Worm (Caenorhabditis elegans): ENCODE data around the gene gst-33.

Gene gst-33

DNA sequence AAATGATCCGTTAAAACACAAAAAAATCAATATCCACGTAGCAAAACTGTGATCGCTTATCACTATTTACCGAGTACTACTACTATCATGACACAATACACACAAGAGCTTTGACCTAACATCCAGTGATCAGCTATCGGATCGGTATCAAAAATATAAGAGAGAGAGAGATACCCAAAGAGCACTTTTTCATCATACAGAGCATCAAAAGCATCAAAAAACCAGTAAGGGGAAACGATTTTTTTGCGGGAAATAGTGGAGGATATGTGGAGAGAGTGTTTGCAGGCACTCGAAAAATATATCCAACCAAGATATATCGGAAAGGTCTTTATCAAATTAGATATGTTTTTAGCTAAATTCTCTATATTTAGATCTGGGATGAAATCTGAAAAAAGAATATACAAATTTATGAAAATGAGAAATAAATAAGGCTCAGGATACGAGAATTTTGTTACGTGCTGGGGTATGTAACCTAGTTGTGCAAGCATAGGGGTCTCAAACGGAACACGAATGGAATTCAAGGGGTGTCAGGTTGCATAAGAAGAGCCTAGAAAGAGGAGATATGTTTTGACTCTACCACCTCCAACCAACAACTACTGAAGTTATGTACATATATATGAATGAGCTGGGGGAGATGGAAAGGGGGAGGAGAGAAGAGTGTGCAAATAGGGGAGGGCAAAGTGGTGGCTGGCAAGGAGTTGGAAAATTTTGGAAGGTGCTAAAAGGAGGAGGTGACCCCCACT is 23.1 kb downstream of the gst-33 start:
- no peak for TF ChIP-seq nhr-76 (tag; optimal IDR thresholded peaks at IDR 0.05)
- peak; percentile 10 for TF ChIP-seq pha-4 (tag; optimal IDR thresholded peaks at IDR 0.05)

DNA sequence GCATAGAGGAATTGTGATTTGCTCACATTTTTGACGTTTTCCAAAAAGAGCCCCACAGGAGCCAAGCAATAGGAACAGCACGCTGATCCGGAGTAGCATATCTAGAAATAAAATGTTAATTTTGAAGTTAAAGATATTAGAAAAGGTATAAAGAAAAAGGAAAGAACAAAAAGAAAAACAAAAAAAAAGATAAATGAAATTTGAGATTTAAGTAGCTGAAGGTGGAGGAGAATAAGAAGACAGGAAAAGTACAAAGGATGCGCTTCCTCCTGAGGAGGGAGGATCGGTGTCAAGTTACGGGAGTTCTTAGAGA is 23.6 kb downstream of the gst-33 start, which contains the start of gene cfz-2:
Gene cfz-2, minus strand, starts transcription at position 101 of the 313 bp plus-strand sequence.
- no peak for TF ChIP-seq hmg-11 (tag; optimal IDR thresholded peaks at IDR 0.05)
- TF ChIP-seq nhr-28 (tag; optimal IDR thresholded peaks at IDR 0.05), result no peak
- TF ChIP-seq skn-1 (tag; optimal IDR thresholded peaks at IDR 0.05), result no peak
- TF ChIP-seq ztf-4 (tag; optimal IDR thresholded peaks at IDR 0.05), result no peak
- TF ChIP-seq fos-1 (tag; optimal IDR thresholded peaks at IDR 0.05), result no peak
- TF ChIP-seq unc-39 (tag; optimal IDR thresholded peaks at IDR 0.05), result no peak
- no peak for TF ChIP-seq elt-2 (tag; optimal IDR thresholded peaks at IDR 0.05)
- no peak for TF ChIP-seq nhr-25 (tag; optimal IDR thresholded peaks at IDR 0.05)
- TF ChIP-seq lsy-12 (tag; optimal IDR thresholded peaks at IDR 0.05), result no peak
- no peak for TF ChIP-seq mdl-1 (tag; optimal IDR thresholded peaks at IDR 0.05)
- TF ChIP-seq nhr-67 (tag; optimal IDR thresholded peaks at IDR 0.05), result no peak
- TF ChIP-seq jun-1 (tag; optimal IDR thresholded peaks at IDR 0.05), result no peak
- no peak for TF ChIP-seq lin-15B (tag; optimal IDR thresholded peaks at IDR 0.05)
- no peak for TF ChIP-seq aly-2 (tag; optimal IDR thresholded peaks at IDR 0.05)
- no peak for TF ChIP-seq elt-1 (tag; optimal IDR thresholded peaks at IDR 0.05)
- no peak for TF ChIP-seq nhr-76 (tag; optimal IDR thresholded peaks at IDR 0.05)
- no peak for TF ChIP-seq ceh-28 (tag; optimal IDR thresholded peaks at IDR 0.05)
- TF ChIP-seq eor-1 (tag; optimal IDR thresholded peaks at IDR 0.05), result no peak

DNA sequence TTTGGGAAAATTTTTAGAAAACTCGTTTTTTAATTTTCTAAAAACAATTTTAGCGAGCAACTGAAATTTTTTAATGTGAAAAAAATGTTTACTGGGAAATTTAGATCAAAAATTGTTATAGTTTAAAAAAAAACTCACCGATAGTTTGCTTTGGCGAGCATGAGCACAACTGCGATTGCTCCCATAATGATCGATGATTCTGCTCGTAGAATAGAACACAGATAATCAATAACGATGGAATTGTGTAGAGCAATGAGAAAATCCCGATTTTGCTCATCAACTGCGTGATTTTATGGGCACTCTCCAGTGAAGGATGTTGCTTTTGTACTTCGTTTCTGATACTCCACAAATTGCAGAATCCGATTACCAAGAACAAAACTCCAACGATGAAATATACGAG is 25.8 kb downstream of the gst-33 start:
- TF ChIP-seq unc-39 (tag; optimal IDR thresholded peaks at IDR 0.05) (no peak), nhr-25 (tag; optimal IDR thresholded peaks at IDR 0.05) (no peak), nhr-12 (tag; optimal IDR thresholded peaks at IDR 0.05) (no peak), fkh-2 (tag; optimal IDR thresholded peaks at IDR 0.05) (no peak), pha-4 (tag; optimal IDR thresholded peaks at IDR 0.05) (no peak), skn-1 (tag; optimal IDR thresholded peaks at IDR 0.05) (no peak), fos-1 (tag; optimal IDR thresholded peaks at IDR 0.05) (no peak), egl-5 (tag; optimal IDR thresholded peaks at IDR 0.05) (no peak), mml-1 (tag; optimal IDR thresholded peaks at IDR 0.05) (no peak), fkh-10 (GFP tag; optimal IDR thresholded peaks at IDR 0.05) (no peak)

DNA sequence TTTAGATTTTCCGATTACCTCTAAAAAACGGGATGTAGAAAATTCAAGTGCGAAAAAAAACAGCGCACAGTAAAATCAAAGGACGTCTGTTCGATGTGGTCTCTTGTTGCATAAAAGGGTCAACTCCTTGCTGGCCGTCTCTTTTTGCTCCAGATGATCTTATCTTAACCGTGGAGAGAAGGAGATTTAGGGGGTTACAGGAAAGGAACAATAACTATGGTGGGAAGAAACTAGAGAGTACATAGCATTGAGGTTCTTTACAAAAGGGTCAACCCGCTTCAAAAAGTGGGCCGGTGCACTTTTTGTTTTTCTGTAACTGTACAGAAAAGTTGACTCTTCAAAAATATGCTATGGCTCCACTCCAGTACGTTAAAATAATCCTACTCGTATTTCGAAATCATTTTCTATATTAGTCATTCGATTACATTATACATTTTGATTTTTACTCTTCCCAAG is 36.8 kb downstream of the gst-33 start, which contains the start of the genes T20D4.19 and srj-9:
Gene T20D4.19, minus strand, starts transcription at position 101 of the 456 bp plus-strand sequence.
Gene srj-9, plus strand, starts transcription at position 406 of the 456 bp plus-strand sequence.
- TF ChIP-seq fkh-2 (tag; optimal IDR thresholded peaks at IDR 0.05) (no peak), ZK546.5 (tag; optimal IDR thresholded peaks at IDR 0.05) (no peak), pqm-1 (tag; optimal IDR thresholded peaks at IDR 0.05) (no peak), elt-2 (tag; optimal IDR thresholded peaks at IDR 0.05) (no peak), nhr-11 (tag; optimal IDR thresholded peaks at IDR 0.05) (no peak), eor-1 (tag; optimal IDR thresholded peaks at IDR 0.05) (no peak), mml-1 (tag; optimal IDR thresholded peaks at IDR 0.05) (no peak), nhr-77 (tag; optimal IDR thresholded peaks at IDR 0.05) (no peak), nhr-28 (tag; optimal IDR thresholded peaks at IDR 0.05) (no peak), snpc-4 (tag; optimal IDR thresholded peaks at IDR 0.05) (no peak), skn-1 (tag; optimal IDR thresholded peaks at IDR 0.05) (no peak), ceh-16 (tag; optimal IDR thresholded peaks at IDR 0.05) (no peak), tbx-2 (tag; optimal IDR thresholded peaks at IDR 0.05) (no peak), nhr-67 (tag; optimal IDR thresholded peaks at IDR 0.05) (no peak), lin-39 (tag; optimal IDR thresholded peaks at IDR 0.05) (no peak), nhr-23 (tag; optimal IDR thresholded peaks at IDR 0.05) (no peak), mdl-1 (tag; optimal IDR thresholded peaks at IDR 0.05) (no peak)

DNA sequence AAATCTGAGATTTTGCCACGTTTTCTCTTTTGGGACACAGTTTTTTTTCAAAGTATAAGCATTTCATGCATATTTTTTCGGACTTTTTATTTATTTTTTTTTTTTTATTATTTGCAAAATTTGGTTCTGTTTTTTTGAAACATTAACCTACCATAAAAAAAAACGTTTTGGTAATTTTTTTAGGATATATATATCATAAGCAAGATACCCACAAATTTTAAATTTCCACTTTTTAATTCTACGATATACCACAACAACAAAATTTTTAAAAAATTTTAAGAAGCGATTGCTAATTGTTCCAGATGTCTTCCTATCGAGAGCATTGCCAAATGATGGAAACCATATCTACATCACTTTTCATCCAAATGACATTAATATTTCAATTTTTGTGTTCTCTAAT is 39.7 kb downstream of the gst-33 start, which contains the start of gene srab-20:
Gene srab-20, plus strand, starts transcription at position 301 of the 400 bp plus-strand sequence.
- TF ChIP-seq elt-1 (tag; optimal IDR thresholded peaks at IDR 0.05) (no peak), lsy-12 (tag; optimal IDR thresholded peaks at IDR 0.05) (no peak), lin-15B (tag; optimal IDR thresholded peaks at IDR 0.05) (no peak), ceh-9 (tag; optimal IDR thresholded peaks at IDR 0.05) (no peak), fkh-2 (tag; optimal IDR thresholded peaks at IDR 0.05) (no peak), nhr-43 (tag; optimal IDR thresholded peaks at IDR 0.05; ENCODE audit: poor library complexity, severe bottlenecking) (no peak), tbx-2 (tag; optimal IDR thresholded peaks at IDR 0.05) (no peak), ceh-28 (tag; optimal IDR thresholded peaks at IDR 0.05) (no peak), sea-2 (GFP tag; optimal IDR thresholded peaks at IDR 0.05) (no peak), ceh-16 (tag; optimal IDR thresholded peaks at IDR 0.05) (no peak), ztf-4 (tag; optimal IDR thresholded peaks at IDR 0.05) (no peak), mml-1 (tag; optimal IDR thresholded peaks at IDR 0.05) (no peak), elt-3 (tag; optimal IDR thresholded peaks at IDR 0.05) (no peak), skn-1 (tag; optimal IDR thresholded peaks at IDR 0.05) (no peak), lin-39 (tag; optimal IDR thresholded peaks at IDR 0.05) (no peak), nhr-25 (tag; optimal IDR thresholded peaks at IDR 0.05) (no peak), nfya-1 (tag; optimal IDR thresholded peaks at IDR 0.05; ENCODE audit: insufficient read depth) (no peak)
